Worm (Caenorhabditis elegans): Measurements from ENCODE around the gene mec-3.

mec-3 gene

ce11 chrIV:10425129-10425528 is 36.5 kb downstream of the mec-3 start:
- TF ChIP-seq dmd-8 (GFP tag; IDR thresholded peaks at IDR 0.05) (no peak), madf-5 (GFP tag; IDR thresholded peaks at IDR 0.05) (no peak), nhr-237 (tag; optimal IDR thresholded peaks at IDR 0.05) (no peak), fos-1 (tag; optimal IDR thresholded peaks at IDR 0.05) (no peak), ztf-7 (tag; optimal IDR thresholded peaks at IDR 0.05) (no peak), nhr-25 (tag; optimal IDR thresholded peaks at IDR 0.05; ENCODE audit: borderline replicate concordance, insufficient read depth) (no peak), skn-1 (tag; optimal IDR thresholded peaks at IDR 0.05) (no peak), zag-1 (tag; optimal IDR thresholded peaks at IDR 0.05) (no peak), lim-7 (GFP tag; IDR thresholded peaks at IDR 0.05) (no peak), T26A8.4 (GFP tag; IDR thresholded peaks at IDR 0.05) (no peak), mdt-29 (GFP tag; IDR thresholded peaks at IDR 0.05) (no peak), lin-38 (GFP tag; IDR thresholded peaks at IDR 0.05) (no peak), hlh-30 (tag; optimal IDR thresholded peaks at IDR 0.05; ENCODE audit: insufficient read depth) (peak; percentile 24), dmd-9 (GFP tag; IDR thresholded peaks at IDR 0.05) (no peak), dpl-1 (GFP tag; optimal IDR thresholded peaks at IDR 0.05) (no peak), ztf-11 (tag; optimal IDR thresholded peaks at IDR 0.05) (no peak), attf-4 (tag; optimal IDR thresholded peaks at IDR 0.05) (no peak), lin-15B (tag; optimal IDR thresholded peaks at IDR 0.05) (no peak), tag-97 (GFP tag; IDR thresholded peaks at IDR 0.05) (no peak), madf-9 (GFP tag; conservative IDR thresholded peaks at IDR 0.05) (no peak), gei-8 (GFP tag; optimal IDR thresholded peaks at IDR 0.05) (no peak), nhr-28 (tag; optimal IDR thresholded peaks at IDR 0.05) (peak; percentile 27), arid-1 (GFP tag; conservative IDR thresholded peaks at IDR 0.05) (no peak), snpc-1.2 (GFP tag; IDR thresholded peaks at IDR 0.05) (no peak), Y48G9A.11 (GFP tag; IDR thresholded peaks at IDR 0.05) (peak; percentile 100), unc-39 (tag; optimal IDR thresholded peaks at IDR 0.05) (no peak), D1046.2 (GFP tag; IDR thresholded peaks at IDR 0.05) (no peak), lin-39 (tag; optimal IDR thresholded peaks at IDR 0.05) (no peak), daf-12 (tag; optimal IDR thresholded peaks at IDR 0.05) (no peak), mes-2 (tag; optimal IDR thresholded peaks at IDR 0.05; ENCODE audit: poor library complexity, severe bottlenecking) (no peak), F49E8.2 (tag; optimal IDR thresholded peaks at IDR 0.05; ENCODE audit: borderline replicate concordance) (no peak), mxl-2 (GFP tag; conservative IDR thresholded peaks at IDR 0.05) (no peak), snpc-4 (tag; optimal IDR thresholded peaks at IDR 0.05) (no peak), tra-1 (GFP tag; IDR thresholded peaks at IDR 0.05) (no peak), dve-1 (tag; optimal IDR thresholded peaks at IDR 0.05; ENCODE audit: insufficient read depth) (peak; percentile 47), sdz-12 (GFP tag; optimal IDR thresholded peaks at IDR 0.05) (no peak), zfp-2 (tag; optimal IDR thresholded peaks at IDR 0.05) (no peak), mep-1 (tag; optimal IDR thresholded peaks at IDR 0.05) (peak; percentile 29), ceh-82 (tag; optimal IDR thresholded peaks at IDR 0.05) (no peak), cey-2 (tag; optimal IDR thresholded peaks at IDR 0.05; ENCODE audit: borderline replicate concordance, insufficient read depth) (no peak), nhr-11 (tag; optimal IDR thresholded peaks at IDR 0.05) (no peak), lin-1 (GFP tag; IDR thresholded peaks at IDR 0.05) (no peak), jun-1 (tag; optimal IDR thresholded peaks at IDR 0.05) (no peak), T20F7.1 (GFP tag; optimal IDR thresholded peaks at IDR 0.05) (peak; percentile 94), nhr-10 (tag; optimal IDR thresholded peaks at IDR 0.05) (no peak), daf-16 (GFP tag; optimal IDR thresholded peaks at IDR 0.05) (no peak), daf-16 (tag; optimal IDR thresholded peaks at IDR 0.05) (peak; percentile 45), unc-62 (GFP tag; optimal IDR thresholded peaks at IDR 0.05 in 1 of 2) (no peak), unc-62 (tag; optimal IDR thresholded peaks at IDR 0.05) (no peak), nhr-76 (tag; optimal IDR thresholded peaks at IDR 0.05) (no peak), ZK337.2 (GFP tag; IDR thresholded peaks at IDR 0.05) (no peak), spr-1 (tag; optimal IDR thresholded peaks at IDR 0.05) (no peak), F37D6.2 (tag; optimal IDR thresholded peaks at IDR 0.05) (no peak)
